Fruit fly (Drosophila melanogaster) whole organism, embryonic: ENCODE data around the gene Lipt2.
A peak's percentile ranks its signal among the peaks of the same experiment; 100 is the strongest.

ENCODE experiments used
- Atf-2 ChIP-seq: fragments of 200-800 bp; sonication (Bioruptor generic); optimal IDR thresholded peaks from 2 replicates; lab custom pipeline; 2016; ENCODE audit warnings: missing biosample characterization, missing genetic modification characterization
- BtbVII ChIP-seq: fragments of 200-800 bp; sonication (Bioruptor generic); optimal IDR thresholded peaks from 3 replicates; lab custom pipeline; 2017; ENCODE audit warnings: missing biosample characterization, mild to moderate bottlenecking, missing genetic modification characterization
- CG10366 ChIP-seq: fragments of 200-800 bp; sonication (Bioruptor generic); IDR thresholded peaks from 2 replicates; pipeline ENCODE4 v1.3.6; 2022; ENCODE audit warnings: missing biosample characterization, missing genetic modification characterization
- CG10543 ChIP-seq: fragments of 200-800 bp; sonication (Bioruptor generic); optimal IDR thresholded peaks from 3 replicates; lab custom pipeline; 2017; ENCODE audit warnings: missing biosample characterization, mild to moderate bottlenecking, missing genetic modification characterization, moderate library complexity
- CG12942 ChIP-seq: fragments of 200-800 bp; sonication (Bioruptor generic); optimal IDR thresholded peaks from 3 replicates; lab custom pipeline; 2016; ENCODE audit warnings: missing biosample characterization, missing genetic modification characterization
- CG16863 ChIP-seq: fragments of 200-800 bp; sonication (Bioruptor generic); optimal IDR thresholded peaks from 3 replicates; lab custom pipeline; 2016; ENCODE audit warnings: missing biosample characterization, missing genetic modification characterization
- CG17186 ChIP-seq: fragments of 200-800 bp; sonication (Bioruptor generic); optimal IDR thresholded peaks from 3 replicates; lab custom pipeline; 2017; ENCODE audit warnings: missing biosample characterization, missing genetic modification reagents, missing genetic modification characterization
- CG17568 ChIP-seq: fragments of 200-800 bp; sonication (Bioruptor generic); optimal IDR thresholded peaks from 2 replicates; lab custom pipeline; 2018; ENCODE audit warnings: missing biosample characterization, mild to moderate bottlenecking, missing genetic modification characterization, moderate library complexity
- CG17829 ChIP-seq: fragments of 200-800 bp; optimal IDR thresholded peaks from 2 replicates; lab custom pipeline; 2019; ENCODE audit warnings: missing biosample characterization, mild to moderate bottlenecking, missing genetic modification characterization, moderate library complexity
- CG17912 ChIP-seq: fragments of 200-800 bp; sonication (Bioruptor generic); optimal IDR thresholded peaks from 2 replicates; lab custom pipeline; 2018; ENCODE audit warnings: missing biosample characterization, mild to moderate bottlenecking, missing genetic modification characterization
- CG1832 ChIP-seq: fragments of 200-800 bp; sonication (Bioruptor generic); optimal IDR thresholded peaks from 2 replicates; lab custom pipeline; 2017; ENCODE audit warnings: missing biosample characterization, mild to moderate bottlenecking, missing genetic modification characterization, inconsistent platforms
- CG31441 ChIP-seq: fragments of 200-800 bp; sonication (Bioruptor generic); IDR thresholded peaks from 2 replicates; pipeline ENCODE4 v1.3.6; 2022; ENCODE audit warnings: missing biosample characterization, missing genetic modification characterization
- CG32767 ChIP-seq: fragments of 200-800 bp; sonication (Bioruptor generic); IDR thresholded peaks from 2 replicates; pipeline ENCODE4 v1.3.6; 2022; ENCODE audit warnings: missing biosample characterization, missing genetic modification characterization
- CG33557 ChIP-seq: fragments of 200-800 bp; sonication (Bioruptor generic); optimal IDR thresholded peaks from 2 replicates; lab custom pipeline; 2019; ENCODE audit warnings: missing biosample characterization, mild to moderate bottlenecking, missing genetic modification characterization, moderate library complexity
- CG3838 ChIP-seq: fragments of 200-800 bp; sonication (Bioruptor generic); optimal IDR thresholded peaks from 3 replicates; lab custom pipeline; 2016; ENCODE audit warnings: missing biosample characterization, missing genetic modification characterization
- CG4360 ChIP-seq: fragments of 200-800 bp; sonication (Bioruptor generic); IDR thresholded peaks from 2 replicates; pipeline ENCODE4 v1.3.6; 2022; ENCODE audit warnings: missing biosample characterization, missing genetic modification characterization
- CG4730 ChIP-seq: fragments of 200-800 bp; sonication (Bioruptor generic); IDR thresholded peaks from 2 replicates; pipeline ENCODE4 v1.3.6; 2022; ENCODE audit warnings: missing biosample characterization, missing genetic modification characterization
- CG6272 ChIP-seq: fragments of 200-800 bp; sonication (Bioruptor generic); IDR thresholded peaks from 2 replicates; pipeline ENCODE4 v1.3.6; 2022; ENCODE audit warnings: missing biosample characterization, missing genetic modification characterization
- CG7357 ChIP-seq: fragments of 200-800 bp; sonication (Bioruptor generic); IDR thresholded peaks from 3 replicates; pipeline ENCODE4 v1.3.6; 2022; ENCODE audit warnings: missing biosample characterization, missing genetic modification characterization
- CG8924 ChIP-seq: fragments of 200-800 bp; optimal IDR thresholded peaks from 3 replicates; lab custom pipeline; 2019; ENCODE audit warnings: missing biosample characterization, mild to moderate bottlenecking, missing genetic modification characterization, moderate library complexity
- CHES-1-like ChIP-seq: fragments of 200-800 bp; sonication (Bioruptor generic); optimal IDR thresholded peaks from 2 replicates; lab custom pipeline; 2016; ENCODE audit warnings: missing biosample characterization, missing genetic modification characterization
- Camta ChIP-seq: fragments of 200-800 bp; sonication (Bioruptor generic); optimal IDR thresholded peaks from 2 replicates; lab custom pipeline; 2016; ENCODE audit warnings: missing biosample characterization, missing genetic modification characterization
- Dad ChIP-seq: fragments of 200-800 bp; sonication (Bioruptor generic); optimal IDR thresholded peaks from 3 replicates; lab custom pipeline; 2016; ENCODE audit warnings: missing biosample characterization, missing genetic modification characterization
- Dek ChIP-seq: fragments of 200-800 bp; sonication (Bioruptor generic); optimal IDR thresholded peaks from 3 replicates; lab custom pipeline; 2019; ENCODE audit warnings: missing biosample characterization, mild to moderate bottlenecking, missing genetic modification characterization, moderate library complexity
- Dip2 ChIP-seq: fragments of 200-800 bp; sonication (Bioruptor generic); IDR thresholded peaks from 2 replicates; pipeline ENCODE4 v1.3.6; 2022; ENCODE audit warnings: missing biosample characterization, missing genetic modification characterization
- HHEX ChIP-seq: fragments of 200-800 bp; sonication (Bioruptor generic); optimal IDR thresholded peaks from 3 replicates; lab custom pipeline; 2017; ENCODE audit warnings: missing biosample characterization, mild to moderate bottlenecking, missing genetic modification characterization, missing genetic modification reagents
- HLH4C ChIP-seq: fragments of 200-800 bp; sonication (Bioruptor generic); IDR thresholded peaks from 3 replicates; pipeline ENCODE4 v1.3.6; 2022; ENCODE audit warnings: missing biosample characterization, missing genetic modification characterization; ENCODE audit not compliant: partially characterized antibody
- Hr78 ChIP-seq, 2 experiments: fragments of 200-800 bp in 1 of 2; fragments of >200 bp in 1 of 2; sonication (Bioruptor generic) in 1 of 2; optimal IDR thresholded peaks; 2 replicates each; lab custom pipeline; 2017 to 2019; ENCODE audit warnings: missing biosample characterization in 2 of 2, missing genetic modification characterization in 2 of 2, mild to moderate bottlenecking in 1 of 2, moderate library complexity in 1 of 2
- Max ChIP-seq: fragments of 200-800 bp; sonication (Bioruptor generic); optimal IDR thresholded peaks from 2 replicates; lab custom pipeline; 2016; ENCODE audit warnings: missing biosample characterization, mild to moderate bottlenecking, missing genetic modification characterization
- NC2β ChIP-seq: fragments of 200-800 bp; sonication (Bioruptor generic); optimal IDR thresholded peaks from 2 replicates; lab custom pipeline; 2016; ENCODE audit warnings: missing biosample characterization, missing genetic modification characterization
- Optix ChIP-seq: fragments of 200-800 bp; sonication (Bioruptor generic); IDR thresholded peaks from 3 replicates; pipeline ENCODE4 v1.3.6; 2022; ENCODE audit warnings: missing biosample characterization, missing genetic modification characterization
- Six4 ChIP-seq: fragments of 200-800 bp; sonication (Bioruptor generic); optimal IDR thresholded peaks from 2 replicates; lab custom pipeline; 2016; ENCODE audit warnings: missing biosample characterization, missing genetic modification characterization
- Stat92E ChIP-seq, 3 experiments: fragments of >200 bp in 2 of 3; fragments of 200-800 bp in 1 of 3; sonication (Bioruptor generic) in 1 of 3; optimal IDR thresholded peaks; 2 replicates each; lab custom pipeline; 2017 to 2019; ENCODE audit warnings: missing biosample characterization in 3 of 3, missing genetic modification characterization in 3 of 3, mild to moderate bottlenecking in 1 of 3, moderate library complexity in 1 of 3
- Vsx1 ChIP-seq: fragments of 200-800 bp; sonication (Bioruptor generic); optimal IDR thresholded peaks from 2 replicates; lab custom pipeline; 2017; ENCODE audit warnings: missing biosample characterization, mild to moderate bottlenecking, missing genetic modification characterization, missing genetic modification reagents
- ase ChIP-seq: fragments of 200-800 bp; sonication (Bioruptor generic); IDR thresholded peaks from 3 replicates; pipeline ENCODE4 v1.3.6; 2022; ENCODE audit warnings: missing biosample characterization, missing genetic modification characterization
- cas ChIP-seq: fragments of 200-800 bp; sonication (Bioruptor generic); IDR thresholded peaks from 2 replicates; pipeline ENCODE4 v1.3.6; 2022; ENCODE audit warnings: missing biosample characterization, missing genetic modification characterization
- chn ChIP-seq: fragments of 200-800 bp; sonication (Bioruptor generic); optimal IDR thresholded peaks from 2 replicates; lab custom pipeline; 2016; ENCODE audit warnings: missing biosample characterization, missing genetic modification characterization
- ci ChIP-seq: fragments of 200-800 bp; sonication (Bioruptor generic); IDR thresholded peaks from 3 replicates; pipeline ENCODE4 v1.3.6; 2022; ENCODE audit warnings: missing biosample characterization, missing genetic modification characterization
- cwo ChIP-seq: fragments of 200-800 bp; sonication (Bioruptor generic); optimal IDR thresholded peaks from 3 replicates; lab custom pipeline; 2017; ENCODE audit warnings: missing biosample characterization, missing genetic modification characterization, mild to moderate bottlenecking, moderate library complexity, missing genetic modification reagents
- grau ChIP-seq: fragments of 200-800 bp; optimal IDR thresholded peaks from 3 replicates; lab custom pipeline; 2019; ENCODE audit warnings: missing biosample characterization, mild to moderate bottlenecking, missing genetic modification characterization, moderate library complexity
- kah ChIP-seq: fragments of 200-800 bp; sonication (Bioruptor generic); optimal IDR thresholded peaks from 2 replicates; lab custom pipeline; 2018; ENCODE audit warnings: missing biosample characterization, mild to moderate bottlenecking, missing genetic modification characterization
- nerfin-1 ChIP-seq: fragments of 200-800 bp; sonication (Bioruptor generic); optimal IDR thresholded peaks from 3 replicates; lab custom pipeline; 2019; ENCODE audit warnings: missing biosample characterization, mild to moderate bottlenecking, missing genetic modification characterization, moderate library complexity
- onecut ChIP-seq: fragments of 200-800 bp; sonication (Bioruptor generic); IDR thresholded peaks from 2 replicates; pipeline ENCODE4 v1.3.6; 2022; ENCODE audit warnings: missing biosample characterization, missing genetic modification characterization
- phol ChIP-seq: fragments of 200-800 bp; sonication (Bioruptor generic); optimal IDR thresholded peaks from 3 replicates; lab custom pipeline; 2018; ENCODE audit warnings: missing biosample characterization, mild to moderate bottlenecking, missing genetic modification characterization, moderate library complexity
- slp2 ChIP-seq: fragments of 200-800 bp; sonication (Bioruptor generic); optimal IDR thresholded peaks from 2 replicates; lab custom pipeline; 2016; ENCODE audit warnings: missing biosample characterization, missing genetic modification characterization
- so ChIP-seq: fragments of 200-800 bp; sonication (Bioruptor generic); IDR thresholded peaks from 3 replicates; pipeline ENCODE4 v1.3.6; 2022; ENCODE audit warnings: missing biosample characterization, missing genetic modification characterization
- stc ChIP-seq: fragments of 200-800 bp; sonication (Bioruptor generic); IDR thresholded peaks from 2 replicates; pipeline ENCODE4 v1.3.6; 2022; ENCODE audit warnings: missing biosample characterization, missing genetic modification characterization
- twi ChIP-seq: fragments of 200-800 bp; optimal IDR thresholded peaks from 2 replicates; lab custom pipeline; 2019; ENCODE audit warnings: missing biosample characterization, mild to moderate bottlenecking, missing genetic modification characterization, moderate library complexity
- zf30C ChIP-seq: fragments of 200-800 bp; sonication (Bioruptor generic); optimal IDR thresholded peaks from 3 replicates; lab custom pipeline; 2018; ENCODE audit warnings: missing biosample characterization, mild to moderate bottlenecking, missing genetic modification characterization

Lipt2 gene

dm6 chr3R:4428585-4429464 is 8.3 kb downstream of the Lipt2 start, which contains the start of gene srl (continued):
- TF ChIP-seq CG16863 (no peak), CG32767 (GFP tag; lab: Robert Waterston, UW) (no peak), CG4360 (GFP tag; lab: Robert Waterston, UW) (no peak), CG4730 (GFP tag; lab: Robert Waterston, UW) (no peak), ase (GFP tag; lab: Robert Waterston, UW) (no peak), CG3838 (GFP tag; lab: Kevin White, UChicago) (no peak), CG31441 (GFP tag; lab: Robert Waterston, UW) (no peak), CG17912 (no peak), HLH4C (GFP tag; lab: Robert Waterston, UW) (peak; percentile 46; the same call in 2 of the 3 replicates), CG33557 (GFP tag; lab: Kevin White, UChicago) (no peak), HHEX (no peak), zf30C (GFP tag; lab: Kevin White, UChicago) (no peak), Stat92E (GFP tag; optimal IDR thresholded peaks at IDR 0.05; lab: Kevin White, UChicago) (no peak), CG7357 (GFP tag; lab: Robert Waterston, UW) (no peak), Camta (GFP tag; lab: Kevin White, UChicago) (no peak), CG12942 (GFP tag; lab: Kevin White, UChicago) (no peak), slp2 (no peak), CG1832 (GFP tag; lab: Kevin White, UChicago) (no peak), twi (tag; lab: Kevin White, UChicago) (peak; percentile 72), CG10366 (no peak), phol (tag; lab: Kevin White, UChicago) (peak; percentile 33), Atf-2 (GFP tag; lab: Kevin White, UChicago) (no peak), ci (GFP tag; lab: Robert Waterston, UW) (peak; percentile 38; the same call in 2 of the 3 replicates), CHES-1-like (GFP tag; lab: Kevin White, UChicago) (peak; percentile 14), CG8924 (tag; lab: Kevin White, UChicago) (no peak), Hr78 (GFP tag; optimal IDR thresholded peaks at IDR 0.05; lab: Kevin White, UChicago) (no peak), Dip2 (GFP tag; lab: Robert Waterston, UW) (no peak), Optix (GFP tag; lab: Robert Waterston, UW) (no peak), kah (GFP tag; lab: Kevin White, UChicago) (peak; percentile 17), nerfin-1 (tag; lab: Kevin White, UChicago) (peak; percentile 74), Max (GFP tag; lab: Kevin White, UChicago) (peak; percentile 85), NC2β (GFP tag; lab: Kevin White, UChicago) (peak; percentile 29), cwo (GFP tag; lab: Kevin White, UChicago) (peak; percentile 42), BtbVII (GFP tag; lab: Kevin White, UChicago) (no peak), cas (GFP tag; lab: Robert Waterston, UW) (no peak), stc (GFP tag; lab: Robert Waterston, UW) (no peak), CG17186 (GFP tag; lab: Kevin White, UChicago) (peak; percentile 93), Six4 (no peak), Dad (GFP tag; lab: Kevin White, UChicago) (no peak), CG17829 (tag; lab: Kevin White, UChicago) (peak; percentile 60), chn (GFP tag; lab: Kevin White, UChicago) (no peak), grau (tag; lab: Kevin White, UChicago) (no peak), onecut (GFP tag; lab: Robert Waterston, UW) (no peak), CG10543 (GFP tag; lab: Kevin White, UChicago) (peak; percentile 51), Dek (no peak), so (GFP tag; lab: Robert Waterston, UW) (no peak; the same call in 2 of the 3 replicates), CG17568 (GFP tag; lab: Kevin White, UChicago) (no peak), Vsx1 (GFP tag; lab: Kevin White, UChicago) (no peak), CG6272 (GFP tag; lab: Robert Waterston, UW) (no peak)
